Fruit fly (Drosophila melanogaster): ENCODE data around the gene CG42342.

CG42342 gene

DNA sequence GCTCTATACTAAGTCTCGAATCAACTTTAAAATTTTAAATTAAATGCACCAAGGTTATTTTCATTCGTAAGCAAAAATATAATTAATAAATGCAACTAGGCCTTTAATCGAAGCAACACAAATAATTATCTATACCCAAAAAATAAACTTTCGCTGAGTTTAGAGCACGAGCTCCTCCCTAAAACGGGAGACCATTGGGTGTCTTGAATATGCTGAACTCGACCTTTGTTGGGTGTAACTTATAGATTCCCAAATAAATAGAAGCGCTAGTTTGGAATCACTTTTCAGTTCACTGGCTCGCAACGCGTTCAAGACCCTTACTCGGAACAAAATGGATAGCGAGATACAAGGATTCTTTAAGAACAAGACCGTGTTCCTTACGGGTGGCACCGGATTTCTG lies 115.1 kb downstream of the CG42342 start, which contains the start of gene CG17560:
Gene CG17560, plus strand, starts transcription at position 301 of the 400 bp plus-strand sequence.
- TF ChIP-seq CG17801 (GFP tag; optimal IDR thresholded peaks at IDR 0.05; ENCODE audit: partially characterized antibody) = no peak

dm6 chr3R:16620478-16620877 lies 117.9 kb downstream of the CG42342 start, which contains the start of gene CG14893:
Gene CG14893 (plus strand): TSS chr3R:16620778.
- TF ChIP-seq CG17801 (GFP tag; optimal IDR thresholded peaks at IDR 0.05; ENCODE audit: partially characterized antibody) = no peak

All from ovary, adult (tissue).